Fruit fly (Drosophila melanogaster): Measurements from ENCODE around the gene CG32280.

The CG32280 gene

DNA sequence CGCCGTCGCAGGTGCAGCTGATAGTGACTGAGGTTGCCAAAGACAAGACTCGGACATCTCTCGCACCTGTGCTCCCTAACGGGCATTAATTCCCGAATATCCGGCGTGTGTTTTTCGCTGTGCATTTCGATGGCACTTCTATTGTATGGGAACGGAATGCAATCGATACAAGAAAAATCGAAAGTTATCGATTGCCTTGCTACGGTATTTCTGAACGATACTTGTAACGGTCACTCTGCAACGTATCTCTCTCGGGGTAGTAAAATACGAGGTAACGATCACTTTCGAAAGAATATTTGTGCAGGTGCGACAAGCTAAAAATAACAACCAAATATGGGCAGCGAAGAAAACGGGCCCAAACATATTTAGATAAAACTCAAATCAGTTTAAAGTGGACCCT, at the start of gene CG32280:
Gene CG32280, plus strand, starts transcription at position 231 of the 400 bp plus-strand sequence.
- TF ChIP-seq CTCF (optimal IDR thresholded peaks at IDR 0.05) (no peak), CG8478 (optimal IDR thresholded peaks at IDR 0.05) (no peak)

DNA sequence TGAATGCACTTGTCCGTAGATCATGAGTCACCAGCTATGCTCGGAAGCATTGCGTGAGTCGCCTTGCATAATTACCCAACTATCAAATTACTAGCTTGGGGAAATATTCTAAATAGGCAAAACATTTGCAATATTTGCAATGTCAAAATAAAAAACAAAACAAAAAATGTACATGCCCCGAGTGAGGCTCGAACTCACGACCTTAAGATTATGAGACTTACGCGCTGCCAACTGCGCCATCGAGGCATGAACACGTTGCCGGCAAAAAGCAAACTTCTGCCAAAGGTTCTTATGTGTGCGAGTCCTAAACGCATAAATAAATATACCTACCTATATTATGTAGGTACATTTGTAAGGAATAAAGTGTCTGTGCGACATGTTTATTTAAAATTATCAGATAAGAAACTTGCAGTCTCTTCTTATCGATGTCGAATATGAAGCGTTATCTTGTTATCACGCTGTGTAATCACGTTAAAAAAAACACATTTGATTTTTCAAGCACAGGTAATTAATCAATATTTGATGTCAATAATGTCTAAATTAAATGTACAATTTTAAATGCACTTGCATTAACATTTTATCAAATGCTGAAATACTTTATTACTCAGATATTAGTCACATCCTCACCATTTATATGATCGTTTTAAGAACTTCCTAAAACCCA, 43.1 kb upstream of the CG32280 start:
- TF ChIP-seq CTCF (optimal IDR thresholded peaks at IDR 0.05) (no peak), CG8478 (optimal IDR thresholded peaks at IDR 0.05) (no peak)

DNA sequence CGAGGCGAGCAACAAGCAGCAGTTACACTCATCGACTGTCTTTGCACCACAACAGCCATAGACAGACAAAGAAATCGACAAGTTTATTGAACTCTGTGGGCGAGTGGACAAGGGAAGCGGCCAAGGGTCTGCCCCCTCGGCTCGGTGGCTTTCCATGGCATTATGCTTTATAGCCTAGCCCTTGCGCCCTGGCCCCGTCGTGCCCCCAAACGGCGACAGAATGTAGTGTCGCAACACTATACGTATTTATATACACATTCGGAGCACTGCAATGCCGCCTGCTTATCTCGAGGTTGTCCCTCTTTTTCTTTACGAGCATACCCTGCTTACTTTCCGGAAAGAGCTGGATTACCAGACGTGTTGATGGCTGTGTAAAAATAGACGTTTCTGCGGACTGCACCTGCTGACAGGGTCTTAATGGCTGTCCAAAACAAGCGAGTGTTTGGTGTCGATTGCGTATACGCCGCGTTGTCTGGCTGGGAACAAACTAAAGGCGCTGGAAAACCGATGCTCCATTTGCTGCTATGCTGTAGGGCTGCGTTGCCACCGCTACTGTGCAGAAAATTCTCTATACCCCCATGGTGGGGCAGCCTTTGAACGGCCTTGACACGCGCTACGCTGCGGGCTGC, 42.2 kb upstream of the CG32280 start:
- TF ChIP-seq CG8478 (optimal IDR thresholded peaks at IDR 0.05) (no peak), CTCF (optimal IDR thresholded peaks at IDR 0.05) (no peak)

DNA sequence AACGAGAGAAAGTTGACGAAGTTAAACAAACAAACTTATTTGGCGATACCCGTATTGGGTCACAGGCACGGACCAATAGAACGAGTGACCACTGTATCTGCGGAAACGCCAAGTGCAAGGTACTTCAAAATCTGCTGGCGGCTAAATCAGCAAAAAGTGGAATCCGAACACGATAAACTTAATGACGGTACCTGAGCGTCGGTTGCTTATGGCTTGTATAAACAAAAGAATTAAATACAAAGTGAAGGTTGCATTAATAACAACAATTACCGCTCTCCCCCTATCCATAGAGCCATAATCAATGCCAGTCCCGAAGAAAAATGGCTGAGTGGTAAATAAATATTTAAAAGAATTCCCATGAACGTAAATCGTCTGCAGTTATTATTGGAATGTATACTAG, 40.5 kb upstream of the CG32280 start:
- TF ChIP-seq CG8478 (optimal IDR thresholded peaks at IDR 0.05), result no peak
- no peak for TF ChIP-seq CTCF (optimal IDR thresholded peaks at IDR 0.05)

DNA sequence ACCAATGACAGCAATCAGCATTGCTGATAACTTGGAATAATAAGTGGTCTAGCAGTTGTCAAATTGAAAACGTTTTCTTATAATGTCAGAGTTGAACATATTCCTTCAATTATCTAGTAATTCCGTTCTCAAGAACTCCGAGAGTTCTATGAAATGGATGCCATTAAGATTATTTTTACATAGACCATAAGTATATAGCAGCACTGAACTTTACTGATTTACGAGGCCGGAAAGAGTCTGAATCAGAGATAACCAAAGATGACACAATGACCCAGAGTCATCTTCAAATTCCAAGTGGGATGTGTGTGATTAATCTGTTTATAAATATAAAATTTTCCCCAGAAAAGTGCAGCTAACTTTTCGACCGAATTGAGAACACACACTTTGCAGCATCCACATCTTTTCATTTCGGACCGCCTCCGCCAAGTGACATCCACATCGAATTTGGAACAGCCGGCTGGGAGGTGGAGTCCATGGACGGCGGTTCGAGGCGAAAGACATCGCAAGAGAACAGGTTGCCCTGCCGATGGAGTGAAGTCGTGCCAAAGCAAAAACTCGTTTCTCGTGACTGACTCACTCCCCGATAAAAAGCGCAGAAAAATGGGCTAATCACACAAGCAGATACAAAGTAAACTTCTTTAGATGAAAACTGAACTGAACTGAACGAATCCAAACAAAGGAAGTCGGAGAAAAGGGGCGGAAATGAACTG, 39.9 kb upstream of the CG32280 start:
- TF ChIP-seq CG8478 (optimal IDR thresholded peaks at IDR 0.05) (no peak), CTCF (optimal IDR thresholded peaks at IDR 0.05) (no peak)

DNA sequence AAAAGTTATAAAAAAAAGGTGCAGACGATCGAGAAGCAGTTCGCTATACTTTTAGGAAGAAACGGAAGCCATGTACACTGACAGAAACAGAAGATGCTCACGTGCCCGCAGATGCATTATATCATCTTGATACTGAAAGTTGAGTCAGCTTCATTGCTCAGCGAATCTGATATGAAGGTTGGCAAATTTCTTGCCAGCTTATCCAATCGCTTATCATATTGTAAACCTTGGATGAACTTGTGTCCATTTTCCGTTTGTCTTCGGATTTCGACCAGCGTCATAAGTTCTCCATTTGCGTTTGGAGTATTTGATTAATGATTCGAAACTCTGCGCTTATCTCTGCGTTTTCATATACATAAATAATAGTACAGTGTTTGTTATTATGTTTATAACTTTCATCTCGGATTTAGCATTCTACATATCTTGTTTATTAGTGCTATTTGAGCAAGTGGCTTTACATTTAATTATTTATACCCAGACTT, 39.3 kb upstream of the CG32280 start:
- TF ChIP-seq CTCF (optimal IDR thresholded peaks at IDR 0.05), result no peak
- TF ChIP-seq CG8478 (optimal IDR thresholded peaks at IDR 0.05), result no peak

DNA sequence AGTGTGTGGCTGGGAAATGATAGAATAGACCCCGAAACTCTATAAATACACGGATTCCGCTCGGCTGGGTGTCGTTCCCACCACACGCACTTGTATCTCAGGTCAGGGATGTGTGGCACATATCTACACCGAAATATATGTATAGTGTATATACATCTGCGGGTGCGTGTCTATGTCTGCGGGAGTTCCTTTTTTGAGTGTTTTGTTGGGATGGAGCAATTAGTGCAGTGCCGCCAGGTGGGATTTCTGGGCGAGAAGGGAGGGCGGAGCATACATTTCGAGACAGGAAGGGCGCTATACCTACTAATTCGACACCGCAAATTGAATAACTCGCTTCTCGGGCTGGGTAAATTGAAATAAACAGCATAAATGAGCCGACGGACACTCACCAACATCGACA, 38.5 kb upstream of the CG32280 start:
- TF ChIP-seq CTCF (optimal IDR thresholded peaks at IDR 0.05), result no peak
- no peak for TF ChIP-seq CG8478 (optimal IDR thresholded peaks at IDR 0.05)

DNA sequence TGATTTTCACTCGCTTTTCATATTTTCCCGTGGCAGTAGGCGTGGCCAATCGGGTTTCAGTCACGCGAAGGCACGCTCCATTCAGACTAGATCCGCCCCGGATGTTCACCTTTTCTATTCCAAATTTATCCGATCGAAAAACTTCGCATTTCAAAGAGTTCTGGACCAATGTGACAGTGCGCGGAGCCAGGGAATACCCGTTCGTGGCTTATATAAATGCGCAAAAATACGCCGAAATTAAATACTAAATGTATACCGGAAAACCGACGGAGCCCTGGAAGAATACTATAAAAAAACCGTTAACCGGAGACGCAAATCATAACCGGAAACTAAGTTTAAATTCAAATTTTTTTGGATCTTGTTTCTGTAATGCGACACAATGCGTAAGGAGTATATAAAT, 37.4 kb upstream of the CG32280 start, which contains the start of gene promL:
Gene promL, minus strand, starts transcription at position 181 of the 400 bp plus-strand sequence.
- no peak for TF ChIP-seq CTCF (optimal IDR thresholded peaks at IDR 0.05)
- no peak for TF ChIP-seq CG8478 (optimal IDR thresholded peaks at IDR 0.05)

DNA sequence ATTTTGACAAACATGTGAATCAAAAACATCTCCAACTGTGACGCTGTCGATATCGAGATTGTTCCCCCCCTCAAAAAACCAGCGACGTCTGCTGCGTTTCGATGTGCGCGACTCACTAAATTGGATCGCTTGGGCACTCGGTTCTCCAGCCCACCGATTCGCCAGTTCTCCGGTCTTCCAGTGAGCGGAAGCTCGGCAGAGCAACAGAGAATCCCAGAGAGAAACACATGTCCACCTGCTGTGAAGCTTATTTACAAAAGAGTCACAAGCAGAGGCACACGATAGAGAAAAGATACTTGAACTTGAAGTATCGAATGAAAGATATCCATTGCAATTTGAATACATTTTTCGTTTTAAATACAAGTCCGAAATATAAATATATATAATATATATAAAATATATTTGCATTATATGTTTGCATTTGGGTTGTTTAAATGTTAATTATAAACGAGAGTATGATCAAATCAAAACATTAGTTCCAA, 30.9 kb upstream of the CG32280 start:
- TF ChIP-seq CG8478 (optimal IDR thresholded peaks at IDR 0.05), result no peak

DNA sequence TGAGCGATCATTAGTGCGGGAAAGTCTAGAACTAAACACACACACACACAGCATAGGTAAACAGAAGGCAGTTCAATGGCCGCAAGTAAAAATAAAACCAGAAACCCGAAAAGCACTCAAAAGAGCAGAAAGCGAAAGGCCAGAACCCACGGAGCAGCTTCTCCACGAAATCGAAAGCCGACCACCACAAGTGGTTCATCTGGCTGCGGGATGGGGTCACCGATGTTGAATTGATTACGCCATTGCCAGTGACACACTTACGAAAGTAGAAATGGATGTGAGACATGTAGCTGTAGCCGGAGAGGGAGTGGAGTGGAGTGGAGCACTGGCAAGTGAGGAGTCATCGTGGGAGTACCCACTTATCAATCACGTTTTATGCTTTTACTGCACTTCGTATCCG, 23.6 kb upstream of the CG32280 start:
- TF ChIP-seq CTCF (optimal IDR thresholded peaks at IDR 0.05) (no peak), CG8478 (optimal IDR thresholded peaks at IDR 0.05) (no peak)

DNA sequence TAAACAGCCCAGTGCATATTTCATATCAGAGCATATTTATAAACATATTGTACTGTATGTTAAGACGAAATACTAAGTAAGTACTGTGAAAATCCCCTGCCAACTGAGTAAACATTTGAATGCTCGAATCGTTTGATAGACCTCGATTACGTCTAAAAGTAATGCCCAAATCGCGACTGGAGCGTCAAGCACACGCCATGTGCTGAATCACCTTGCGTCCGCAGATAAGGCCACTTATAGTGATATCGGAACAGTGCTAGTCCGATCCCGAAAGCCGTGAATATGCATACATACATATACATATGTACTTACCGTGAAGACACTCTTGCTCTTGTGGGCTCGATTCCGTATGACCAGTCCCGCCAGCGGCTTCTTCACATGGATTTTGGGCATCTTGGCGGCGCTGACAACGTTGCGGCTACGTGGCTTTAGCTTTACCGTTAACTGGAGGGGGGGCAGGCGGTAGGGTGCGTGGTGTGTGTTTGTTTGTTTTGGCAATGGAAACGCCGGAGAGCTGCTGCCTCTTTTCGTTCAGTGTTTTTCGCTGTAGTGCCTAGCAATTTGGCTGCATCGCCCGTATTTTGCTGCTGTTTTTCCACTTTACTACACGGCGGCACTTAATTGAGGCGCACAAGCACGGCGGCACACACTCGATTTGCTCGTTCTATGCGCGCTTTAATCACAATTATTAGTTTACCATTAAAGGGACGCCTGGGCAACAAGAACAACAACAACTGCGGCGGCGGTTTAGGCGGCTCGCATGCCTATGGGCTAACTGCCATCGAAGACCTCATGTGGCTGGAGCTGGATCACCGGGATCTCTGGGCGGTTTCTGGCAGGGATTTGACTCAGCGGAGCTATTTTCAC, 22.2 kb upstream of the CG32280 start:
- no peak for TF ChIP-seq CTCF (optimal IDR thresholded peaks at IDR 0.05)
- no peak for TF ChIP-seq CG8478 (optimal IDR thresholded peaks at IDR 0.05)

DNA sequence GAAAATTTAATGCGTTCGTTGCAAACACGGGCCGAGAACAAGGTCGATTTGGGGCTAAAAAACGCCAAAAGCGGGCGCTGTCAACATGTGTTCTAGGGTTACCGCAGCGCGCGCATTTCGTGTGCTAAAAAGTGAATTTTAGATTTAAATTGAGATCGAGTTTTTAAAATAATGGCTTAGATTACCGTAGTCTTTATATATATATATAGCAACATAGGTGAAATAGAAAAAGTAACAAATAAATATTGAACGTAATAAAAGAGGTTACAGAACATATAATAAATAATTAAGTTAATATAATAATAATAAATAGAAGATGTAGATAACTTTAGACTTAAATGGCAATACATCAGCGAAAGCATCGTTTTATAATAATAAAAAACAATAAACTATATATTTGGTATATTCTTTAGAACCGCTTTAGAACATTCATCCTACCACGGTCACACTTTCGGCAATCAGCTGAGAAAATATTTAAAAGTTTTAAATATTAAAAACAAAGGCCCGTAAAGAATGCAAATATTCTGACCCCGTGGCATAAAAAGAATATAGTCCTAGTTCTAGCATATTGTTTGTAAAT, 21.5 kb upstream of the CG32280 start, which contains the start of the genes CG11537 and Alg2:
Gene CG11537, minus strand, starts transcription at position 75 of the 580 bp plus-strand sequence.
Gene Alg2, plus strand, starts transcription at position 426 of the 580 bp plus-strand sequence.
- TF ChIP-seq CTCF (optimal IDR thresholded peaks at IDR 0.05), result no peak
- no peak for TF ChIP-seq CG8478 (optimal IDR thresholded peaks at IDR 0.05)

DNA sequence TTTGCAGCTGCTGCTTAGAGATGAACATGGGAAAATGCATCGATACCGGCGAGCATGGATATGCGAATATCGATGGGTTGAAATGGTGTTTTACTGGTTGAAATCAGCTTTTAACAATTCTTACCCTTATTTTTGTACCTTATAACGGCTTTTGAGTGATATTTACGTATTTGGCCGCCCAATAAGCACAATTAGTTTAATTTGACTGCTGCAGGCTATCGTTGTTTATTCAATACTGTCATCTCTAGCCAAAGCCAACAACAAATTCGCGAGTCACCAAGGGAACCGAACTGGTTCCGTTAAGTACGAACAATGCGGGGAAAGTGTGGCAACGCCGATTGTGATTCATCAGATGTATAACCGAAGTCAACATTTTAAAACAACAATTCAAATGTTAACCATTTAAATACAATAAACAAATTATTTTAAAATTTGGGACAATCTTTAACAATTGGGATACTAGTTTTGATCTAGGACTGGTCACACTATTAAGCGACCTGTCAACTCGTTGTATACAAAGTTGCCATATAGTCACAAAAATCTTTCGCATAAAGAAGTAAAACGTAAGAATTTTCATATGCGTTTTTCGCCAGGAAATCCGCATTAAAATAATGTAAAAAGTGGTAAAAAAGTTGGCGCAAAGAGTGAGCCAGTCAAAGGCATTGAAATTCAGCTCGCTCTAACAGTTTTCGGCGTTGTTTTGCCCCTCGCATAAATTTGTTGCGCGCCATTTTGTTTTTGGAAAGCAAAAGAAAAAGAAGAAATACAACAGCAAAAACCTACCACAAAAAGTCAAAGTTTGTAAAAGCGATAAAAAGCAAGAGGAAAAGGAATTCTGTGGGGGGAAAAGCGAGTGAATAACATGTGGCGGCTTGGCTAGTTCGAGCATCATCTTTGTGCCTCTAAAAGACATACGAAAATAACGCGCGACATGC, 16.6 kb upstream of the CG32280 start, which contains the start of the genes Usp5 and BtbVII:
Gene Usp5, minus strand, starts transcription at position 234 of the 935 bp plus-strand sequence.
Gene BtbVII, plus strand, starts transcription at position 522 of the 935 bp plus-strand sequence.
- no peak for TF ChIP-seq CTCF (optimal IDR thresholded peaks at IDR 0.05)
- no peak for TF ChIP-seq CG8478 (optimal IDR thresholded peaks at IDR 0.05)

Measured in S2 (cell line).